Fruit fly (Drosophila melanogaster): ENCODE data around the gene Tango6.

Gene Tango6

dm6 chr2L:18990133-18990532 lies 21.3 kb downstream of the Tango6 start, which contains the start of gene CG15170:
CG15170 (minus strand) TSS chr2L:18990233.
- TF ChIP-seq CG8478 (optimal IDR thresholded peaks at IDR 0.05) (no peak), CTCF (optimal IDR thresholded peaks at IDR 0.05) (no peak)

DNA sequence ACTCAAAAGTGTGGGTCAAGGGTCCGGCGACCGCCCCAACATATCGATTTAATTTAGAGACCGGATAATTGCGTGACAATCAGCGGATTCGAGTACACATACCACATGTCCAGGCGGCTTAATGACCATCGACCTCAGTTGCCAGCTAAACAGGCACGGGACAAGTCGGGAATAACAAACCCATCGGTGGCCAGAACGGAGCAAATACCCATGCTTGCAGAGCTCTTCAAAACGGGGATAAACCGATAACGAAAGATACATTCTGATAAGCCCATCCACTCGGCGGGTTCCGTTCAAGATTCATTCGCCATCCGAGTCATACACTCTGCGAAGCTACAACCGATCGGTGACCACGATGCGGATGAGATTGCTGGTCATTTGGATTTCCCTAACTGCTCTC lies 21.9 kb downstream of the Tango6 start, which contains the start of gene CG15169:
CG15169 (plus strand) TSS at position 301 of the 400 bp plus-strand sequence.
- TF ChIP-seq CTCF (optimal IDR thresholded peaks at IDR 0.05) (no peak), CG8478 (optimal IDR thresholded peaks at IDR 0.05) (no peak)

DNA sequence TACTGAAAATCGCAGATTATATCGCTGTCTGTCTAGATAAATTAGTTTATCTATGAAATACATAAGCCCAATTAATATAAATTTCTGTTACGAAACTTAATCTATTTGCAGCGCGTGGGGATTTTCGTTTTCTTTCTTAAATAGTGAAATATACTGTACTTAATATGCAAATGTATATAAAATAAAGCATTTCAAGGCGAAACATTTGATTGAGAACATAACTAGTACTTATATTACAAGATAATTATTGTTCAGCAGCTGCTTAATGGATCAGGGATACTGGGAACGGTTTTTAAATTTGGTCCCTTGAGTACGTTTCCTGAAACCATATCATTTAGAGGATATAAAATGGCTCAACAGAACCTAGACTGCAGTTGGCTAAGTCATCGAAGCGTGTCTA lies 23.4 kb downstream of the Tango6 start, which contains the start of gene CG46465:
CG46465 (plus strand) TSS at position 301 of the 400 bp plus-strand sequence.
- no peak for TF ChIP-seq CTCF (optimal IDR thresholded peaks at IDR 0.05)
- no peak for TF ChIP-seq CG8478 (optimal IDR thresholded peaks at IDR 0.05)

DNA sequence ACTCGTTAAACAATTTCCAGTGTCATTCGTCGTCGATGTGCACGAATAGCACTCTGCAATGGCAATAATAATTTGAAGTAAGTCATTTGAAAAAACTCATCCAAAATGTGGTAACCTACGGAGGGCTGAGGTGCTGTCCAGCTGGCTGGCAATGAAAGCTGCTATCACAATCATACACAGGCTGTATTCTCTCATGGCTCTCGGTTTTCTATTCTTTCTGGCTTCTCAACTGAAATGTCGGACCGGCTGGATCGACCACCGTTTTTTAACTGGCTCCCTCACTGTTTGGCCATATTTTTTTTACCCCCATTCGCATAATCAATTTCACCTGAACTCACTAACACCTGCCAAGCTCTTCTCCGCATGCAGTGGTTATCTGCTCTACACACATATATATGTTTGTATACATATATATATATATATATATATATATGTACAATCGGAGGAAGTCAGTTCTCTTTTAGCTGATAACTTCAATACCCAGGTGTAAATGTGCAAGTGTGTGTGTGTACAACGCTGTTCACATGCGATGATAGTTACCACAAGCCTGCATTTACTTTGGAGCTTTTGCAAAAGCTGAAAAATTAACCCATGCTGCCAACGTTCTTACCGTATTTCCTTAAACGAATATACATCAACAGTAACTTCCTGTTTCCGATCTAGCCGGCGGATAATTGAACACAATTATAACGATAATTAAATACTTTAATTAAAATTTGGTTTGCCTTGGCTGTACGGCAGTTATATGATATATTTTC lies 27.0 kb downstream of the Tango6 start, which contains the start of gene CG10650:
CG10650 (minus strand) TSS at position 275 of the 758 bp plus-strand sequence.
- TF ChIP-seq CG8478 (optimal IDR thresholded peaks at IDR 0.05) (no peak), CTCF (optimal IDR thresholded peaks at IDR 0.05) (no peak)

DNA sequence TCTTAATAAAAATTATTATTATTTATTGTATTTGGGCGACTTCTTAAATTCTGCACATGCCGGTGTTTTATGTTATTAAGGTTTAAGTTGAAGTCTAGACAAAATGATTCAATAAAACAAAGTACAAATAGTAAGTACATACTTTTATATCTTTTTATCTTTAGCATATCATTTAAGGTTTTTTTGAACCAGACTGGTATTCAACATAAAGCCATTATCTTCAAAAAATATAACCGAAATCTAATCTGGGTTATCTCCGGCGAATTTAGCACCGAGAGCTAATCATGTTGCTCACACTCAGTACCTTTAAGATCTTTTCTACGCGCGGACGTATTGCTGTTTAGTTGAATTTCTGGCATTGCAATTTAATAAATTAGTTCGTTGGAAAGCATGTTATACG lies 28.3 kb downstream of the Tango6 start, which contains the start of gene CG31792:
CG31792 (plus strand) TSS at position 301 of the 400 bp plus-strand sequence.
- TF ChIP-seq CTCF (optimal IDR thresholded peaks at IDR 0.05) (no peak), CG8478 (optimal IDR thresholded peaks at IDR 0.05) (no peak)

DNA sequence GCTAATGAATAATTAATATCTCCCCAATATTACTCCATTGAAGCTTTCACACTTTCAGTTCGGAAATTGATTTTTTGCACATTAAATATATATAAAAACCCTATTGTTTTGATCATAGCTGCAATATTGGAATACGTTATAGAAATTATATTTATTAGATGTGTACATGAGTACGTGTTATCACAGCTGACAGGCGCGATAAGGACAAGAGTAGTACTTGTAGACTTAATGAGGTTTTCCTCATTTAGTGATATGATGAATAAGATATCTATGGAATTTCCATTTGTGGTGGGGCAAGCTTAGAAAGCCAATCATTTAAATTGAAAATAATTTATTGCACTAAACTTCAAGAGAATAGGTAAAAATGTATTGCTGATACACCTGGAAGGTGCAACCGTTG lies 33.6 kb downstream of the Tango6 start:
- TF ChIP-seq CTCF (optimal IDR thresholded peaks at IDR 0.05) (no peak), CG8478 (optimal IDR thresholded peaks at IDR 0.05) (no peak)

dm6 chr2L:19002959-19003371 lies 34.1 kb downstream of the Tango6 start, which contains the start of gene CG31793:
CG31793 (plus strand) TSS chr2L:19003367.
- TF ChIP-seq CTCF (optimal IDR thresholded peaks at IDR 0.05) (no peak), CG8478 (optimal IDR thresholded peaks at IDR 0.05) (no peak)

DNA sequence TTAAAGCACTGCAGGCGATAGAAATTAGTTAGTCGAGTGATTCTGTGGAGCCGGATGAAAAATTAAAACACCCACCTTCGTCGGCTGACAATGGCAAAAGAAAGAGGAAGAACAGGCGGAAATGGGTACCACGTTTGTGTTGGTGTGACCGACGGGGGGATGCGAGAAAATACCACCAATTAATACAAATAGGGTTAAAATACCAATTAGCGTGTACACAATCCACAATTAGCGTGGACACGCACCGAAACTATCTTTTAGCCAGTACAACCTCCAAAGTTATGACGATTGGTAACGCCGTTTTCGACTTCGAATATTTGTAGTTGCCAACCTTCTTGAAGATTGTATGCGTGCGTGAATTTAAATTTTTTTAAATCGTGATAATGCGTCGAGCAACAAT lies 40.3 kb downstream of the Tango6 start, which contains the start of gene RpL30:
RpL30 (minus strand) TSS at position 177 of the 400 bp plus-strand sequence.
- TF ChIP-seq CTCF (optimal IDR thresholded peaks at IDR 0.05), result peak; percentile 75 to 83
- TF ChIP-seq CG8478 (optimal IDR thresholded peaks at IDR 0.05), result no peak

DNA sequence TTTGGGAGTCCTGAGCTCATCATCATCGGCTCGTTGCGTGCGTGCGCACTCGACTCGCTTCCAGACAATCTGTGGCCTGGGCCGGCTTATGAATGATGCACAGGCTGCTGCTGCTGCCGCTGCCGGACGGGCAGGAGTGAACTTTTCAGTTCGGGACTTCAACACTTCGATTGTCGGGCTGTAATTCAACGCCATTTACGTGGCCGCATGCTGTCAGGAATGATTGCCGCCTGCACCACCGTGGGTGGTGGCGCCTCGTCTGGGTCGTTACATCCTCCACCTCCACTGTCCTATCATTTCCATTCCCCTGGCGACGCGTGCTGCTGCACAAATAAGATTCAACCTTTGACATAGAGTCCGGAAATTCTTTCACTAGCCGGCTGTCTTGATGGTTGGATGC lies 41.2 kb downstream of the Tango6 start:
- TF ChIP-seq CG8478 (optimal IDR thresholded peaks at IDR 0.05), result no peak
- no peak for TF ChIP-seq CTCF (optimal IDR thresholded peaks at IDR 0.05)

- TF ChIP-seq CG8478 (optimal IDR thresholded peaks at IDR 0.05), result no peak
- TF ChIP-seq CTCF (optimal IDR thresholded peaks at IDR 0.05), result no peak
Measured at dm6 chr2L:19010566-19010965, 41.7 kb downstream of the Tango6 start, which contains the start of gene robl37BC. robl37BC (plus strand) TSS chr2L:19010866.

DNA sequence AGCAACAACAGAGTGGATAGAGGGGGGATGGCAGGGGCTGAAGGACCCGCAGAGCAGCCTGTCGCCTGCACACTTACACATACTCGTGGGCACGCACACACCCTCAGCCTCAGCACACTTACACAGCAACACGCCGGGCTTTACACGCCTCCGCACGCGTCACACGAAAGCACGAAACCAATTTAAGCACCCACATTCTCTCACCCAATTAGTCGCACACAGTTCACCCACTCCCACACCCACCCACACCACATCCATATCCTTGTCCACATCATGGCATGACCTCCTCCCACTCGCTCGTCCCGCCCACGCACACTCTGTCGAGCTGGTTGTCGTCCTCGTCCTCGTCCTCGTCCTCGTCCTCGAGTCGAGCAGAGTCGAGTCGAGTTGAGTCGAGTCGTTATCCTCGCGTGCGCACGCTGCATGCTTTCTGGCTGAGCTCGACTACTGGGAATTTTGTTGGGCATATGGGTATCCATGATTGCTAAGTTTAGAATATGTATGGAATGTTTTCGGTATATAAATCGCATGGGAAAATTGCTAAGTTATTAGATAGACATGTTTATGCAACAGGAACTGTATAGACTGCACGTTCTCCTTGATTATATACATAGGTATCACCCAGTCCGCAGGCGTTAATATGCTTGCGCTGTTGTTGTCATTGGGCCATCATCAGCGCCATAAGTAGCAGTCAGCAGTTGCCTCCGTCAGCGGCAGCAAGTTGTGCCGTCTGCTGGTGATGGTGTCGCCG lies 43.2 kb downstream of the Tango6 start:
- no peak for TF ChIP-seq CTCF (optimal IDR thresholded peaks at IDR 0.05)
- no peak for TF ChIP-seq CG8478 (optimal IDR thresholded peaks at IDR 0.05)

DNA sequence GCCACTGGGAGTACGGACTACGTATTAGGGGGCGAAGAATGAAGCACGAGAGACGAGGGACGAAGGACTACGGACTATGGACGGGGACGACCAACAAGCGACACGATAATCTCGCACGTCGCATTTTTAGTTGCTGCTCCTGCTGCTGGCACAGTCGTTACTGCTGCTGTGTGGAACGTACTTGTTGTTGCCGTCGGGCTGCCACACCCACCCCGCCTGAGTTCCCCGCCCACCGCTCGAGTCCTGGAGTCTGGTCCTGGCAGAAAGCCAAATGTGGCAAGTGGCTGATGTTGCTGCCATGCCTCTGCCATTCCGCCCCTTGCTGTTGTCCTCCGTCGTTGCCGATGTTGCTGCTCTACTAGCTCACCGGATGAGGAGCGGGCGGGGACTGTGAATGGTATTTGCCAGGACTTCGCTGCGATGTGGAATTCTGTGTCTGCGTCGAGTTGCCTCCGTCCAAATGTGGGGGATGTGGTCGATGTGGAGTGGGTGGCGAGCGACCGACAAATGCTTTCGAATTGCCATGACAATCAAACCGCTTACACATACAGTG lies 44.0 kb downstream of the Tango6 start:
- TF ChIP-seq CG8478 (optimal IDR thresholded peaks at IDR 0.05), result no peak
- no peak for TF ChIP-seq CTCF (optimal IDR thresholded peaks at IDR 0.05)

- TF ChIP-seq CG8478 (optimal IDR thresholded peaks at IDR 0.05) (no peak), CTCF (optimal IDR thresholded peaks at IDR 0.05) (no peak)
Measured at dm6 chr2L:19014032-19014880, 45.4 kb downstream of the Tango6 start.

DNA sequence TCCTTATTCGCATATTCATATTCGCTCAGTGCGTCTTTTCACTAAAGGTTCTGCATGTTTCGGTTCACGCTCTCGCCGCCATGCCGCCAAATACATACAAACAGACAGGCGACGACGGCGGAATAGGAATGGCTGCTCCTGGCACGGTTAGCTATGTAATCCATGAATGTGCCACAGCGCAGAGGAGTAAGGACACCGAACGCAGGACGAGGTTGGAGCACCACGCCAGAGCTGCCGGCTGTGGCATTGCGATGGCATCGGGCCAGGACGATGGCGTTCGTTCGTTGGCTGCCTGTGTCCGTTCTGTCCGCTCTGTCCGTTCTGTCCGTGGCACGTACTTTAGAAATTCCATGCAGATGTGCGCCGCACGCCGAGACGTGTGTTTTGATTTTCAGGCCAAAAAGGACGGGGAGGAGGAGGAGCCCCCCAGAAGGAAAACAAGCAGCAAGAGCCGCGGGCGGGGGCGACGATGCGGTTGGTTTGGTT lies 46.1 kb downstream of the Tango6 start:
- TF ChIP-seq CTCF (optimal IDR thresholded peaks at IDR 0.05) (no peak), CG8478 (optimal IDR thresholded peaks at IDR 0.05) (no peak)

Measured in S2 (cell line).